Worm (Caenorhabditis elegans): Measurements from ENCODE around the gene T19H5.6.
A peak's percentile ranks its signal among the peaks of the same experiment; 100 is the strongest.

T19H5.6 gene

ce11 chrII:9500926-9501325 is 30.9 kb upstream of the T19H5.6 start (continued):
- TF ChIP-seq ceh-82 (tag; optimal IDR thresholded peaks at IDR 0.05) (no peak), lin-15B (tag; optimal IDR thresholded peaks at IDR 0.05) (no peak), daf-12 (tag; optimal IDR thresholded peaks at IDR 0.05) (no peak), unc-39 (tag; optimal IDR thresholded peaks at IDR 0.05) (no peak), ztf-11 (tag; optimal IDR thresholded peaks at IDR 0.05) (no peak), R02D3.7 (tag; optimal IDR thresholded peaks at IDR 0.05) (no peak), mxl-2 (GFP tag; conservative IDR thresholded peaks at IDR 0.05) (no peak), mdt-29 (GFP tag; IDR thresholded peaks at IDR 0.05) (peak; percentile 93), ama-1 (optimal IDR thresholded peaks at IDR 0.05) (no peak), snpc-4 (tag; optimal IDR thresholded peaks at IDR 0.05) (no peak), nhr-111 (GFP tag; optimal IDR thresholded peaks at IDR 0.05) (no peak), lin-29 (GFP tag; IDR thresholded peaks at IDR 0.05) (no peak), fkh-10 (GFP tag; optimal IDR thresholded peaks at IDR 0.05) (no peak), mxl-3 (GFP tag; optimal IDR thresholded peaks at IDR 0.05) (no peak), nhr-77 (tag; optimal IDR thresholded peaks at IDR 0.05) (peak; percentile 79), daf-16 (GFP tag; optimal IDR thresholded peaks at IDR 0.05) (peak in 1 of 2 experiments; percentile 49), daf-16 (tag; optimal IDR thresholded peaks at IDR 0.05) (peak; percentile 96), nhr-48 (tag; optimal IDR thresholded peaks at IDR 0.05) (peak; percentile 86), ZK546.5 (tag; optimal IDR thresholded peaks at IDR 0.05) (no peak), zfp-3 (GFP tag; conservative IDR thresholded peaks at IDR 0.05) (no peak), gei-8 (GFP tag; optimal IDR thresholded peaks at IDR 0.05) (peak; percentile 62), zfp-2 (tag; optimal IDR thresholded peaks at IDR 0.05) (no peak), nhr-11 (tag; optimal IDR thresholded peaks at IDR 0.05) (peak; percentile 12), Y5F2A.4 (GFP tag; optimal IDR thresholded peaks at IDR 0.05) (no peak), unc-130 (GFP tag; optimal IDR thresholded peaks at IDR 0.05) (no peak), nhr-41 (GFP tag; IDR thresholded peaks at IDR 0.05) (peak; percentile 86), nhr-6 (tag; optimal IDR thresholded peaks at IDR 0.05) (no peak), lin-39 (tag; optimal IDR thresholded peaks at IDR 0.05) (no peak), ceh-20 (GFP tag; IDR thresholded peaks at IDR 0.05) (no peak), jun-1 (tag; optimal IDR thresholded peaks at IDR 0.05) (peak; percentile 53), D1046.2 (GFP tag; IDR thresholded peaks at IDR 0.05) (no peak), egl-43 (GFP tag; IDR thresholded peaks at IDR 0.05) (no peak), nhr-28 (tag; optimal IDR thresholded peaks at IDR 0.05) (peak; percentile 92), Y75B8A.6 (GFP tag; IDR thresholded peaks at IDR 0.05) (no peak), F10B5.3 (tag; optimal IDR thresholded peaks at IDR 0.05) (no peak), ceh-28 (tag; optimal IDR thresholded peaks at IDR 0.05) (no peak), F44E2.7 (GFP tag; IDR thresholded peaks at IDR 0.05) (no peak), zip-11 (GFP tag; IDR thresholded peaks at IDR 0.05) (no peak), ceh-62 (tag; optimal IDR thresholded peaks at IDR 0.05) (no peak), rbr-2 (tag; optimal IDR thresholded peaks at IDR 0.05) (no peak), ctbp-1 (GFP tag; IDR thresholded peaks at IDR 0.05) (no peak), fos-1 (tag; optimal IDR thresholded peaks at IDR 0.05) (peak; percentile 82), aly-2 (tag; optimal IDR thresholded peaks at IDR 0.05) (no peak), mdl-1 (tag; optimal IDR thresholded peaks at IDR 0.05) (peak in 1 of 2 experiments; percentile 25), lin-13 (GFP tag; optimal IDR thresholded peaks at IDR 0.05) (no peak), lin-1 (GFP tag; IDR thresholded peaks at IDR 0.05) (peak; percentile 85), ces-1 (GFP tag; optimal IDR thresholded peaks at IDR 0.05) (no peak), hif-1 (tag; optimal IDR thresholded peaks at IDR 0.05) (peak in 1 of 2 experiments; percentile 49), nhr-42 (GFP tag; IDR thresholded peaks at IDR 0.05) (no peak), unc-62 (GFP tag; optimal IDR thresholded peaks at IDR 0.05 in 1 of 2) (peak in 1 of 2 experiments; percentile 62), unc-62 (tag; optimal IDR thresholded peaks at IDR 0.05) (no peak), saeg-2 (GFP tag; IDR thresholded peaks at IDR 0.05) (no peak), lin-38 (GFP tag; IDR thresholded peaks at IDR 0.05) (no peak), daf-19 (GFP tag; conservative IDR thresholded peaks at IDR 0.05) (no peak)

Measured in whole organism, L4 larva.